Fruit fly (Drosophila melanogaster) whole organism, embryonic: Measurements from ENCODE around the gene CG15403.

Experiments
- ATbp ChIP-seq: fragments of 200-800 bp; sonication (Bioruptor generic); optimal IDR thresholded peaks from 2 replicates; lab custom pipeline; 2017; ENCODE audit warnings: missing biosample characterization, mild to moderate bottlenecking, missing genetic modification characterization, missing genetic modification reagents
- Aef1 ChIP-seq: fragments of 200-800 bp; sonication (Bioruptor generic); IDR thresholded peaks from 3 replicates; pipeline ENCODE4 v1.3.6; 2022; ENCODE audit warnings: missing biosample characterization, missing genetic modification characterization
- Bgb ChIP-seq: fragments of 200-800 bp; sonication (Bioruptor generic); IDR thresholded peaks from 2 replicates; pipeline ENCODE4 v1.3.6; 2022; ENCODE audit warnings: missing biosample characterization, missing genetic modification characterization; ENCODE audit not compliant: partially characterized antibody
- CG10267 ChIP-seq: fragments of 200-800 bp; sonication (Bioruptor generic); optimal IDR thresholded peaks from 2 replicates; lab custom pipeline; 2018; ENCODE audit warnings: missing biosample characterization, mild to moderate bottlenecking, missing genetic modification characterization, moderate library complexity
- CG10366 ChIP-seq: fragments of 200-800 bp; sonication (Bioruptor generic); IDR thresholded peaks from 2 replicates; pipeline ENCODE4 v1.3.6; 2022; ENCODE audit warnings: missing biosample characterization, missing genetic modification characterization
- CG12071 ChIP-seq: fragments of 200-800 bp; sonication (Bioruptor generic); optimal IDR thresholded peaks from 3 replicates; lab custom pipeline; 2018; ENCODE audit warnings: missing biosample characterization, mild to moderate bottlenecking, missing genetic modification characterization
- CG12155 ChIP-seq: fragments of 200-800 bp; sonication (Bioruptor generic); optimal IDR thresholded peaks from 3 replicates; lab custom pipeline; 2016; ENCODE audit warnings: missing biosample characterization, missing genetic modification characterization
- CG12659 ChIP-seq: fragments of 200-800 bp; sonication (Bioruptor generic); optimal IDR thresholded peaks from 3 replicates; lab custom pipeline; 2017; ENCODE audit warnings: mild to moderate bottlenecking, missing biosample characterization, missing genetic modification reagents, missing genetic modification characterization
- CG18476 ChIP-seq: fragments of 200-800 bp; sonication (Bioruptor generic); optimal IDR thresholded peaks from 2 replicates; lab custom pipeline; 2016; ENCODE audit warnings: missing biosample characterization, mild to moderate bottlenecking, missing genetic modification characterization
- CG18764 ChIP-seq: fragments of 200-800 bp; sonication (Bioruptor generic); optimal IDR thresholded peaks from 3 replicates; lab custom pipeline; 2016; ENCODE audit warnings: missing biosample characterization, missing genetic modification characterization
- CG2875 ChIP-seq: fragments of 200-800 bp; sonication (Bioruptor generic); optimal IDR thresholded peaks from 2 replicates; lab custom pipeline; 2017; ENCODE audit warnings: missing biosample characterization, mild to moderate bottlenecking, missing genetic modification characterization, missing genetic modification reagents
- CG30403 ChIP-seq: fragments of 200-800 bp; sonication (Bioruptor generic); optimal IDR thresholded peaks from 3 replicates; lab custom pipeline; 2016; ENCODE audit warnings: missing biosample characterization, missing genetic modification characterization
- CG31388 ChIP-seq: fragments of 200-800 bp; sonication (Bioruptor generic); optimal IDR thresholded peaks from 2 replicates; lab custom pipeline; 2016; ENCODE audit warnings: missing biosample characterization, missing genetic modification characterization
- CG4282 ChIP-seq: fragments of 200-800 bp; sonication (Bioruptor generic); optimal IDR thresholded peaks from 2 replicates; lab custom pipeline; 2016; ENCODE audit warnings: missing biosample characterization, missing genetic modification characterization
- CG4328 ChIP-seq: fragments of 200-800 bp; sonication (Bioruptor generic); optimal IDR thresholded peaks from 3 replicates; lab custom pipeline; 2017; ENCODE audit warnings: missing biosample characterization, missing genetic modification reagents, missing genetic modification characterization
- CG6813 ChIP-seq: fragments of 200-800 bp; sonication (Bioruptor generic); optimal IDR thresholded peaks from 2 replicates; lab custom pipeline; 2017; ENCODE audit warnings: missing biosample characterization, missing genetic modification characterization, mild to moderate bottlenecking, moderate library complexity, missing genetic modification reagents
- CG7271 ChIP-seq: fragments of 200-800 bp; sonication (Bioruptor generic); optimal IDR thresholded peaks from 2 replicates; lab custom pipeline; 2018; ENCODE audit warnings: missing biosample characterization, mild to moderate bottlenecking, missing genetic modification characterization, moderate library complexity
- CG8765 ChIP-seq: fragments of 200-800 bp; sonication (Bioruptor generic); IDR thresholded peaks from 2 replicates; pipeline ENCODE4 v1.3.6; 2022; ENCODE audit warnings: missing biosample characterization, missing genetic modification characterization
- Dip3 ChIP-seq: fragments of 200-800 bp; sonication (Bioruptor generic); optimal IDR thresholded peaks from 3 replicates; lab custom pipeline; 2016; ENCODE audit warnings: missing biosample characterization, missing genetic modification characterization
- Dp ChIP-seq: fragments of 200-800 bp; sonication (Bioruptor generic); optimal IDR thresholded peaks from 2 replicates; lab custom pipeline; 2018; ENCODE audit warnings: missing biosample characterization, mild to moderate bottlenecking, missing genetic modification characterization, moderate library complexity
- E2f2 ChIP-seq: fragments of 200-800 bp; sonication (Bioruptor generic); IDR thresholded peaks from 2 replicates; pipeline ENCODE4 v1.3.6; 2022; ENCODE audit warnings: missing biosample characterization, missing genetic modification characterization
- Ets65A ChIP-seq: fragments of 200-800 bp; sonication (Bioruptor generic); peaks from one replicate; lab custom pipeline; 2016; ENCODE audit warnings: missing biosample characterization, missing genetic modification characterization
- H2.0 ChIP-seq: fragments of 200-800 bp; sonication (Bioruptor generic); IDR thresholded peaks from 2 replicates; pipeline ENCODE4 v1.3.6; 2022; ENCODE audit warnings: missing biosample characterization, missing genetic modification characterization
- HHEX ChIP-seq: fragments of 200-800 bp; sonication (Bioruptor generic); optimal IDR thresholded peaks from 3 replicates; lab custom pipeline; 2017; ENCODE audit warnings: missing biosample characterization, mild to moderate bottlenecking, missing genetic modification characterization, missing genetic modification reagents
- Hand ChIP-seq: fragments of 200-800 bp; sonication (Bioruptor generic); optimal IDR thresholded peaks from 2 replicates; lab custom pipeline; 2017; ENCODE audit warnings: mild to moderate bottlenecking, missing biosample characterization, missing genetic modification reagents, missing genetic modification characterization
- MTF-1 ChIP-seq: fragments of 200-800 bp; sonication (Bioruptor generic); optimal IDR thresholded peaks from 2 replicates; lab custom pipeline; 2018; ENCODE audit warnings: missing biosample characterization, mild to moderate bottlenecking, missing genetic modification characterization, borderline replicate concordance
- Myb ChIP-seq: fragments of 200-800 bp; sonication (Bioruptor generic); optimal IDR thresholded peaks from 2 replicates; lab custom pipeline; 2016; ENCODE audit warnings: missing biosample characterization, missing genetic modification characterization
- NFAT ChIP-seq: fragments of 200-800 bp; sonication (Bioruptor generic); IDR thresholded peaks from 2 replicates; pipeline ENCODE4 v1.3.6; 2022; ENCODE audit warnings: missing biosample characterization, missing genetic modification characterization
- Nf-YC ChIP-seq: fragments of 200-800 bp; optimal IDR thresholded peaks from 3 replicates; lab custom pipeline; 2019; ENCODE audit warnings: missing biosample characterization, mild to moderate bottlenecking, missing genetic modification characterization, moderate library complexity
- Six4 ChIP-seq: fragments of 200-800 bp; sonication (Bioruptor generic); optimal IDR thresholded peaks from 2 replicates; lab custom pipeline; 2016; ENCODE audit warnings: missing biosample characterization, missing genetic modification characterization
- Xbp1 ChIP-seq: fragments of 200-800 bp; sonication (Bioruptor generic); optimal IDR thresholded peaks from 3 replicates; lab custom pipeline; 2016; ENCODE audit warnings: missing biosample characterization, mild to moderate bottlenecking, missing genetic modification characterization
- cato ChIP-seq: fragments of 200-800 bp; sonication (Bioruptor generic); optimal IDR thresholded peaks from 2 replicates; lab custom pipeline; 2016; ENCODE audit warnings: missing biosample characterization, missing genetic modification characterization, borderline replicate concordance
- chm ChIP-seq: fragments of 200-800 bp; sonication (Bioruptor generic); IDR thresholded peaks from 2 replicates; pipeline ENCODE4 v1.3.6; 2022; ENCODE audit warnings: missing biosample characterization, missing genetic modification characterization
- corto ChIP-seq: fragments of 200-800 bp; sonication (Bioruptor generic); optimal IDR thresholded peaks from 2 replicates; lab custom pipeline; 2016; ENCODE audit warnings: missing biosample characterization, mild to moderate bottlenecking, missing genetic modification characterization, moderate library complexity
- danr ChIP-seq: fragments of 200-800 bp; sonication (Bioruptor generic); IDR thresholded peaks from 2 replicates; pipeline ENCODE4 v1.3.6; 2022; ENCODE audit warnings: missing biosample characterization, missing genetic modification characterization
- ewg ChIP-seq: fragments of 200-800 bp; sonication (Bioruptor generic); optimal IDR thresholded peaks from 3 replicates; lab custom pipeline; 2017; ENCODE audit warnings: mild to moderate bottlenecking, missing biosample characterization, missing genetic modification reagents, missing genetic modification characterization
- ham ChIP-seq: fragments of 200-800 bp; sonication (Bioruptor generic); IDR thresholded peaks from 2 replicates; pipeline ENCODE4 v1.3.6; 2022; ENCODE audit warnings: missing biosample characterization, missing genetic modification characterization
- hkb ChIP-seq, 2 experiments: fragments of 200-800 bp in 1 of 2; fragments of >200 bp in 1 of 2; sonication (Bioruptor generic) in 1 of 2; IDR thresholded peaks in 1 of 2; optimal IDR thresholded peaks in 1 of 2; 2 replicates each; pipeline versions ENCODE4 v1.3.6 to Lab custom; 2017 to 2022; ENCODE audit warnings: missing biosample characterization in 1 of 2, missing genetic modification characterization in 1 of 2
- kah ChIP-seq: fragments of 200-800 bp; sonication (Bioruptor generic); optimal IDR thresholded peaks from 2 replicates; lab custom pipeline; 2018; ENCODE audit warnings: missing biosample characterization, mild to moderate bottlenecking, missing genetic modification characterization
- knrl ChIP-seq: fragments of 200-800 bp; sonication (Bioruptor generic); IDR thresholded peaks from 3 replicates; pipeline ENCODE4 v1.3.6; 2022; ENCODE audit warnings: missing biosample characterization, missing genetic modification characterization; ENCODE audit not compliant: partially characterized antibody
- lab ChIP-seq: fragments of 200-800 bp; sonication (Bioruptor generic); optimal IDR thresholded peaks from 3 replicates; lab custom pipeline; 2017; ENCODE audit warnings: missing biosample characterization, missing genetic modification characterization, mild to moderate bottlenecking, moderate library complexity, missing genetic modification reagents
- lmd ChIP-seq: fragments of 200-800 bp; sonication (Bioruptor generic); IDR thresholded peaks from 2 replicates; pipeline ENCODE4 v1.3.6; 2022; ENCODE audit warnings: missing biosample characterization, missing genetic modification characterization
- nmo ChIP-seq: fragments of 200-800 bp; sonication (Bioruptor generic); optimal IDR thresholded peaks from 2 replicates; lab custom pipeline; 2018; ENCODE audit warnings: missing biosample characterization, mild to moderate bottlenecking, missing genetic modification characterization, moderate library complexity
- seq ChIP-seq: fragments of 200-800 bp; sonication (Bioruptor generic); IDR thresholded peaks from 2 replicates; pipeline ENCODE4 v1.3.6; 2022; ENCODE audit warnings: missing biosample characterization, missing genetic modification characterization
- sim ChIP-seq: fragments of 200-800 bp; sonication (Bioruptor generic); IDR thresholded peaks from 2 replicates; pipeline ENCODE4 v1.3.6; 2022; ENCODE audit warnings: missing biosample characterization, missing genetic modification characterization
- slou ChIP-seq: fragments of 200-800 bp; sonication (Bioruptor generic); optimal IDR thresholded peaks from 3 replicates; lab custom pipeline; 2016; ENCODE audit warnings: missing biosample characterization, missing genetic modification characterization
- tap ChIP-seq: fragments of 200-800 bp; optimal IDR thresholded peaks from 3 replicates; lab custom pipeline; 2019; ENCODE audit warnings: missing biosample characterization, mild to moderate bottlenecking, missing genetic modification characterization, moderate library complexity
- unpg ChIP-seq: fragments of 200-800 bp; sonication (Bioruptor generic); optimal IDR thresholded peaks from 3 replicates; lab custom pipeline; 2018; ENCODE audit warnings: missing biosample characterization, mild to moderate bottlenecking, missing genetic modification characterization, moderate library complexity

The CG15403 gene

DNA sequence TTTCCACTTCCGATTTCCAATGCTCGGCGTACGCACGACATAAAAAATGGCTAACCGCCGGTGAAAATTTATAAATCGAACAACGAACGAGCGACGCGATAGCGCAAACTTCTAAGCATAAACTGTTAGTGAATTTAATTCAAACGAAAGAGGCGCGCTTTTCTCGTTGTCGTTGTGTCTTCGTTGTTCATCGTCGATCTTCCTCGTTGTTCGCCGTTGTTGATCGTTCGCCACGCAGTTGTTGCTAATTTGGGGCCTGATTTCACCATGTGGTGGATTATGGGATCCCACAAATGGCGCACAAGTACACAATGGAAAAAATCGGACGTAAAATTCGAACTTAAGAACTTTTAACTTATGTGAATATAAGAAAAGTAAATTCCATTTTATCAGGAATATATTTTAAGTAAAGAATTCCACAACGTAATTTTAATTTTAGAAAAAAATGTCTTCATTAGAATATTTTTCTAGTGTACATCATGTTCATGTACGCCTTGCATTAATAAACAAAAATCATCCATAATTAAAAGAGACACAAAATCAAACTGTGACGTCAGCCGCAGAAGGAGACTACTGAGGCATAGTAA is 42.1 kb upstream of the CG15403 start (continued):
- TF ChIP-seq CG12155: peak; percentile 63
- peak; percentile 6 for TF ChIP-seq CG2875 (GFP tag; lab: Kevin White, UChicago)
- peak; percentile 39; the same call in 1 of the 2 replicates for TF ChIP-seq NFAT (GFP tag; lab: Robert Waterston, UW)
- peak; percentile 65 for TF ChIP-seq CG10267 (tag; lab: Kevin White, UChicago)
- TF ChIP-seq CG8765 (GFP tag; lab: Robert Waterston, UW): no peak
- peak; percentile 68 for TF ChIP-seq Aef1
- peak; percentile 83 for TF ChIP-seq unpg (GFP tag; lab: Kevin White, UChicago)
- TF ChIP-seq CG18764 (GFP tag; lab: Kevin White, UChicago): peak; percentile 10
- no peak for TF ChIP-seq CG4328
- peak; percentile 42 for TF ChIP-seq Dip3
- TF ChIP-seq CG7271 (tag; lab: Kevin White, UChicago): no peak
- TF ChIP-seq chm: no peak
- TF ChIP-seq Dp (GFP tag; lab: Kevin White, UChicago): peak; percentile 11
- TF ChIP-seq danr (GFP tag; lab: Robert Waterston, UW): 0 out of 2 replicates have a peak, but pooled peaks have one; percentile 13
- TF ChIP-seq ewg (GFP tag; lab: Kevin White, UChicago): peak; percentile 31
- peak; percentile 56 for TF ChIP-seq CG10366 (GFP tag; lab: Robert Waterston, UW)
- no peak for TF ChIP-seq cato (GFP tag; lab: Kevin White, UChicago)
- peak; percentile 89 for TF ChIP-seq lab (GFP tag; lab: Kevin White, UChicago)
- no peak for TF ChIP-seq CG31388 (GFP tag; lab: Kevin White, UChicago)
- peak; percentile 30 for TF ChIP-seq ATbp (GFP tag; lab: Kevin White, UChicago)
- TF ChIP-seq ham (GFP tag; lab: Robert Waterston, UW): no peak
- TF ChIP-seq nmo (GFP tag; lab: Kevin White, UChicago): peak; percentile 69
- TF ChIP-seq CG30403 (GFP tag; lab: Kevin White, UChicago): peak; percentile 67
- TF ChIP-seq CG12071 (GFP tag; lab: Kevin White, UChicago): peak; percentile 26
- no peak for TF ChIP-seq MTF-1 (GFP tag; lab: Kevin White, UChicago)
- peak; percentile 31 for TF ChIP-seq slou (GFP tag; lab: Kevin White, UChicago)
- peak; percentile 67 for TF ChIP-seq E2f2 (GFP tag; lab: Robert Waterston, UW)
- peak; percentile 16 for TF ChIP-seq CG18476 (GFP tag; lab: Kevin White, UChicago)
- TF ChIP-seq corto (GFP tag; lab: Kevin White, UChicago): no peak
- TF ChIP-seq sim: no peak
- peak; percentile 37 for TF ChIP-seq CG6813 (GFP tag; lab: Kevin White, UChicago)
- no peak for TF ChIP-seq CG4282 (GFP tag; lab: Kevin White, UChicago)
- no peak for TF ChIP-seq knrl
- TF ChIP-seq kah (GFP tag; lab: Kevin White, UChicago): peak; percentile 40
- peak; percentile 67 for TF ChIP-seq H2.0 (GFP tag; lab: Robert Waterston, UW)
- peak; percentile 48 for TF ChIP-seq Nf-YC
- peak; percentile 77 for TF ChIP-seq CG12659 (GFP tag; lab: Kevin White, UChicago)
- TF ChIP-seq Myb (GFP tag; lab: Kevin White, UChicago): peak; percentile 6
- TF ChIP-seq seq (GFP tag; lab: Robert Waterston, UW): peak; percentile 63
- TF ChIP-seq HHEX (GFP tag; lab: Kevin White, UChicago): peak; percentile 66
- TF ChIP-seq Bgb (GFP tag; lab: Robert Waterston, UW): no peak
- TF ChIP-seq Ets65A (GFP tag; lab: Kevin White, UChicago): peak; percentile 90
- TF ChIP-seq Six4: peak; percentile 25
- peak; percentile 66 for TF ChIP-seq tap (tag; lab: Kevin White, UChicago)
- peak; percentile 35 for TF ChIP-seq Hand
- TF ChIP-seq hkb (optimal IDR thresholded peaks at IDR 0.05; lab: Kevin White, UChicago): no peak
- peak; percentile 80; the same call in 1 of the 2 replicates for TF ChIP-seq hkb (GFP tag; IDR thresholded peaks at IDR 0.05; lab: Robert Waterston, UW)
- TF ChIP-seq lmd (GFP tag; lab: Robert Waterston, UW): peak; percentile 69
- peak; percentile 63 for TF ChIP-seq Xbp1 (GFP tag; lab: Kevin White, UChicago)
